ENCODE assay signal across 4 fruit fly cellular contexts in genomic region chr3R:24931856-24932255, dm6.
TF ChIP-seq lines count a peak whose summit lies in the region.

Gene CG11771, plus strand, starts transcription at chr3R:24932010.

- TF ChIP-seq CTCF in whole organism, embryonic (GFP tag; optimal IDR thresholded peaks at IDR 0.05; lab: Kevin White, UChicago): no peak

TF ChIP-seq in whole organism, adult, 20 proteins besides CTCF, POLR2A, EP300 and RAD21:
- peak; percentile 86 for TF ChIP-seq CG14711 (tag; optimal IDR thresholded peaks at IDR 0.05; lab: Kevin White, UChicago)
- TF ChIP-seq pad (GFP tag; optimal IDR thresholded peaks at IDR 0.05; lab: Kevin White, UChicago): no peak
- TF ChIP-seq kay (GFP tag; lab: Kevin White, UChicago; ENCODE audit: borderline replicate concordance): no peak

TF ChIP-seq in whole organism, embryonic, 481 proteins besides CTCF, POLR2A, EP300 and RAD21 (continues in another document):
- no peak for TF ChIP-seq amos (GFP tag; IDR thresholded peaks at IDR 0.05; lab: Robert Waterston, UW; ENCODE audit: partially characterized antibody)
- no peak for TF ChIP-seq yki (optimal IDR thresholded peaks at IDR 0.05; lab: Kevin White, UChicago)
- no peak for TF ChIP-seq CG4404 (GFP tag; IDR thresholded peaks at IDR 0.05; lab: Robert Waterston, UW)
- TF ChIP-seq CG33557 (GFP tag; optimal IDR thresholded peaks at IDR 0.05; lab: Kevin White, UChicago): no peak
- TF ChIP-seq CG14710 (tag; optimal IDR thresholded peaks at IDR 0.05; lab: Kevin White, UChicago): no peak
- no peak for TF ChIP-seq abd-A (tag; optimal IDR thresholded peaks at IDR 0.05; lab: Kevin White, UChicago)
- TF ChIP-seq CG10267 (tag; optimal IDR thresholded peaks at IDR 0.05; lab: Kevin White, UChicago): no peak
- no peak for TF ChIP-seq CG12942 (GFP tag; optimal IDR thresholded peaks at IDR 0.05; lab: Kevin White, UChicago)
- TF ChIP-seq CG14050 (GFP tag; IDR thresholded peaks at IDR 0.05; lab: Robert Waterston, UW): no peak
- TF ChIP-seq so (GFP tag; IDR thresholded peaks at IDR 0.05; lab: Robert Waterston, UW): no peak
- no peak for TF ChIP-seq Bdp1 (GFP tag; optimal IDR thresholded peaks at IDR 0.05; lab: Kevin White, UChicago)
- no peak for TF ChIP-seq CG12769 (tag; optimal IDR thresholded peaks at IDR 0.05; lab: Kevin White, UChicago)
- TF ChIP-seq CG13287 (GFP tag; IDR thresholded peaks at IDR 0.05; lab: Robert Waterston, UW; ENCODE audit: partially characterized antibody): no peak
- peak; percentile 31; the same call in 1 of the 2 replicates for TF ChIP-seq Scr (GFP tag; IDR thresholded peaks at IDR 0.05; lab: Robert Waterston, UW; ENCODE audit: partially characterized antibody)
- no peak for TF ChIP-seq CG5245 (GFP tag; optimal IDR thresholded peaks at IDR 0.05; lab: Kevin White, UChicago)
- TF ChIP-seq bsh (GFP tag; optimal IDR thresholded peaks at IDR 0.05; lab: Kevin White, UChicago): no peak
- no peak for TF ChIP-seq CG6683 (GFP tag; optimal IDR thresholded peaks at IDR 0.05; lab: Kevin White, UChicago)
- no peak for TF ChIP-seq CG18262 (tag; optimal IDR thresholded peaks at IDR 0.05; lab: Kevin White, UChicago)
- no peak for TF ChIP-seq dan (GFP tag; IDR thresholded peaks at IDR 0.05; lab: Robert Waterston, UW)
- no peak for TF ChIP-seq vfl (GFP tag; optimal IDR thresholded peaks at IDR 0.05; lab: Kevin White, UChicago)
- no peak for TF ChIP-seq CG7987 (GFP tag; optimal IDR thresholded peaks at IDR 0.05; lab: Kevin White, UChicago)
- TF ChIP-seq Atf-2 (GFP tag; optimal IDR thresholded peaks at IDR 0.05; lab: Kevin White, UChicago): no peak
- no peak for TF ChIP-seq HLH54F (GFP tag; optimal IDR thresholded peaks at IDR 0.05; lab: Kevin White, UChicago)
- TF ChIP-seq Rx (GFP tag; IDR thresholded peaks at IDR 0.05; lab: Robert Waterston, UW): no peak
- no peak for TF ChIP-seq ara (GFP tag; IDR thresholded peaks at IDR 0.05; lab: Robert Waterston, UW)
- TF ChIP-seq CG14014 (GFP tag; IDR thresholded peaks at IDR 0.05; lab: Robert Waterston, UW): no peak
- TF ChIP-seq CG7357 (GFP tag; IDR thresholded peaks at IDR 0.05; lab: Robert Waterston, UW): no peak
- no peak for TF ChIP-seq tup (GFP tag; optimal IDR thresholded peaks at IDR 0.05; lab: Kevin White, UChicago)
- no peak for TF ChIP-seq CG32532 (GFP tag; IDR thresholded peaks at IDR 0.05; lab: Robert Waterston, UW)
- TF ChIP-seq unpg (GFP tag; optimal IDR thresholded peaks at IDR 0.05; lab: Kevin White, UChicago): no peak
- TF ChIP-seq ato (GFP tag; IDR thresholded peaks at IDR 0.05; lab: Robert Waterston, UW; ENCODE audit: partially characterized antibody): no peak

TF ChIP-seq in whole organism, prepupa, 60 proteins besides CTCF, POLR2A, EP300 and RAD21:
- TF ChIP-seq Blimp-1 (GFP tag; optimal IDR thresholded peaks at IDR 0.05; lab: Kevin White, UChicago) (no peak), Sox15 (GFP tag; optimal IDR thresholded peaks at IDR 0.05; lab: Kevin White, UChicago) (no peak), Ets96B (tag; optimal IDR thresholded peaks at IDR 0.05; lab: Kevin White, UChicago) (no peak), CG1621 (tag; optimal IDR thresholded peaks at IDR 0.05; lab: Kevin White, UChicago) (peak; percentile 39), Sox102F (GFP tag; optimal IDR thresholded peaks at IDR 0.05; lab: Kevin White, UChicago) (no peak), achi (GFP tag; optimal IDR thresholded peaks at IDR 0.05; lab: Kevin White, UChicago) (peak; percentile 95)

TF ChIP-seq in whole organism, pupa, 21 proteins besides CTCF, POLR2A, EP300 and RAD21:
- TF ChIP-seq CG32121 (GFP tag; IDR thresholded peaks at IDR 0.05; lab: Robert Waterston, UW) (peak; percentile 21; the same call in 1 of the 2 replicates), CG17806 (tag; optimal IDR thresholded peaks at IDR 0.05; lab: Kevin White, UChicago) (no peak)
